Worm (Caenorhabditis elegans): ENCODE results near the gene F07E5.9.

DNA sequence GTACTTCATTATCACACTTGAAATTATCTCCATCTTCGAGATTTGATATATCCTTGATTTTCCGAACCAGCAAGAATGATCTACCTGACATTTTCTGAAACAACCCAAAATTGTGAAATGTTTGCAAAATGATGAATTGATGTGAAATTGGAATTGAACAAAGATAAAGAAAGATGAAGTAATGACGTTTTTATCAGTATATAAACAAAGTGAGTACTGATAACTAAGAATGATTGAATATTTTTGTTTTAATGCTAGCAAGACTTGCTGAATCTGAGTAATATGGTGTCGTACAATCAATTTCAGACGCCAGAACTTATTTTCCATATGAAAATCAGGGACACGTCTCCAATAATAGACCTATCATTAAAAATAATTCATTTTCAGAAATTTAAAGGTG, 41.8 kb upstream of the F07E5.9 start, which contains the start of gene math-37:
- no peak for TF ChIP-seq nfya-1 (tag; optimal IDR thresholded peaks at IDR 0.05; ENCODE audit: insufficient read depth)
- TF ChIP-seq ceh-82 (tag; optimal IDR thresholded peaks at IDR 0.05) = no peak
- TF ChIP-seq lin-39 (tag; optimal IDR thresholded peaks at IDR 0.05) = no peak
- TF ChIP-seq elt-2 (tag; optimal IDR thresholded peaks at IDR 0.05) = peak; percentile 55
- TF ChIP-seq ceh-9 (tag; optimal IDR thresholded peaks at IDR 0.05) = no peak

Measured in whole organism, L3 larva.